Fruit fly (Drosophila melanogaster): ENCODE data around the gene CG33169.

The CG33169 gene

dm6 chr3L:22847679-22848118 is 16.0 kb upstream of the CG33169 start:
- TF ChIP-seq CTCF (optimal IDR thresholded peaks at IDR 0.05) (no peak), CG8478 (optimal IDR thresholded peaks at IDR 0.05) (no peak)

DNA sequence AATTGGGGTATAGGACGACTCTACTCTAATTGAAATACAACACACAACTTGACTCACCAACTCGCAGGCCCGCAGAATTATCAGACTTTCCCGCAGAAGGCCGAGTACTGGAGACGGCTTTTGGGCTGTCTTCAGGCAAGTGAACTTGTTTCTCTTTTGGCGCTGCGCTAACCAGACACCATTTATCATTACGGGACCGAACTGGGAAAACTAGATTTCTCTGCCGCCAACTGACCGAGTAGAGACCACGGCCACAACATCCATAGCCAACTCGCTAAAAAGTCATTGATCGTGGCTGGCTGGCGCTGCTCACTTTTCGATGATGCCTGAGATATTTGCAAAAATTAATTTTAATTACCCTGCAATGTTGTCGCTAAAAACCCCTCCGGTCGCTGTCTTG is 14.7 kb upstream of the CG33169 start:
- TF ChIP-seq CTCF (optimal IDR thresholded peaks at IDR 0.05) (no peak), CG8478 (optimal IDR thresholded peaks at IDR 0.05) (no peak)

- TF ChIP-seq CG8478 (optimal IDR thresholded peaks at IDR 0.05) (no peak), CTCF (optimal IDR thresholded peaks at IDR 0.05) (no peak)
Measured at dm6 chr3L:22851172-22852128, 12.2 kb upstream of the CG33169 start.

dm6 chr3L:22853412-22853811 is 10.3 kb upstream of the CG33169 start, which contains the start of gene CG32462:
CG32462 (minus strand) TSS chr3L:22853512.
- TF ChIP-seq CG8478 (optimal IDR thresholded peaks at IDR 0.05) (no peak), CTCF (optimal IDR thresholded peaks at IDR 0.05) (no peak)

DNA sequence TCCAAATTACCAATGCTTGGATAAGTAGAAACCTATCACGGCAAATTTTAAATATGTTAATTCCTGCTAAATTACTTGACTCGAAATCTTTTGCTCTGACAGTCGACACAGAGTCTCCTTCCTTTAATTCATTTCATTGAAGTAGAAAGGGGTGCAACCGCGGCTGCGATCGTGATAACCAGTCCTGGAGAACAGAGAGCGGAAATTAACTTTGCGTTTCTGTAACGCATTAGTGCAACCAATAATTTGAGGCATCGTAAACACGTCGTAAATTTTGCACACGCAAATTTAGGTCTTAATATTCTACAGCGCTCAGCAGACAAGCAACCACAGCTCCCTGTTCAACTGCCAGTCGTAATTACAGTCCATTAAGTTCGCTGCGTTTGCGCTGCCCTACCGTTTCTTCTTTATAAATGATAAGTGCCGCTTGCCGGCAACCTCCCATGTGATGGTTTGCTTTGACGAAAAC is 7.6 kb upstream of the CG33169 start, which contains the start of gene CG32459:
Gene CG32459 (minus strand): TSS at position 51 of the 469 bp plus-strand sequence.
- TF ChIP-seq CG8478 (optimal IDR thresholded peaks at IDR 0.05) = no peak
- no peak for TF ChIP-seq CTCF (optimal IDR thresholded peaks at IDR 0.05)

- no peak for TF ChIP-seq CG8478 (optimal IDR thresholded peaks at IDR 0.05)
- no peak for TF ChIP-seq CTCF (optimal IDR thresholded peaks at IDR 0.05)
Measured at dm6 chr3L:22860487-22860886, 3.2 kb upstream of the CG33169 start, which contains the start of gene CG13239. CG13239 (plus strand) TSS chr3L:22860787.

- TF ChIP-seq CTCF (optimal IDR thresholded peaks at IDR 0.05) = no peak
- no peak for TF ChIP-seq CG8478 (optimal IDR thresholded peaks at IDR 0.05)
Measured at dm6 chr3L:22864254-22865060, 793 bp downstream of the CG33169 start, which contains the start of gene CG33170. CG33170 (plus strand) TSS chr3L:22864600.

DNA sequence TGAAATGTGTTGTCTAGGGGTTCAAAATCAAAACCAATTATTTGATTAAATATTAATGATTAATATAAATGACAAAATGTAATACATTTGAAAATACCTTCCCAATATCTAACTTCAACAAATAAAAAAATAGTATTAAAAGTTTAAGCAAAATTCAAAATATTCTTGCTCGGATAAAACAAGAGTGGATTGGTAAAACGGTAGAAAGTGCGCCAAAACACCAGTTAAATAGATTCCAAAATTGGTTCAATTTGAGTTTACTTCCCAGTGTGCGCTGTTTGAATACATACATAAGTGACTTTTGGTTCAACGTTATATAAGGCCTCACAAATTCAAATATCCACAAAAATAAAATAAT is 1.4 kb downstream of the CG33169 start:
- TF ChIP-seq CTCF (optimal IDR thresholded peaks at IDR 0.05) (no peak), CG8478 (optimal IDR thresholded peaks at IDR 0.05) (no peak)

DNA sequence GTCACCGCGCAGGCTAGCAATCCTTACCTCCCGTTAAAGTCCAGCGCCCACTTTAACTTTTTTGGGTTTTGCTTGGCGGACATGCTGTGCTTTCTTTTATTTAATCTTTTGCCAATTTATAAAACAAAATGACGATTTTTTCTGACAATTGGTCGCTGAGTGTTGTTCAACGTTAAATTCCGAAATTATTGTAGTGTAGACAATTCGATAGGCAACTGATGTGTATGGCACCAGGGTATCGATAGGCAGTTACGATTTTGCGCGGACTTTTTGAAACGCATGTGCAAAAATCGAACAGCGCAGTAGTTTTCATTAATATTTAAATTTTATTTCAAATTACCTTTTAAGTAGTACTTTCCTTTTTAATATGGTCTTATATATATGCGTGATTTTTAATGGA is 4.4 kb downstream of the CG33169 start, which contains the start of gene EMC4:
Gene EMC4 (minus strand): TSS at position 174 of the 400 bp plus-strand sequence.
- TF ChIP-seq CG8478 (optimal IDR thresholded peaks at IDR 0.05) (no peak), CTCF (optimal IDR thresholded peaks at IDR 0.05) (no peak)

dm6 chr3L:22870378-22870777 is 6.7 kb downstream of the CG33169 start:
- TF ChIP-seq CTCF (optimal IDR thresholded peaks at IDR 0.05) (no peak), CG8478 (optimal IDR thresholded peaks at IDR 0.05) (no peak)

dm6 chr3L:22871030-22871844 is 7.6 kb downstream of the CG33169 start:
- TF ChIP-seq CTCF (optimal IDR thresholded peaks at IDR 0.05) (no peak), CG8478 (optimal IDR thresholded peaks at IDR 0.05) (no peak)

DNA sequence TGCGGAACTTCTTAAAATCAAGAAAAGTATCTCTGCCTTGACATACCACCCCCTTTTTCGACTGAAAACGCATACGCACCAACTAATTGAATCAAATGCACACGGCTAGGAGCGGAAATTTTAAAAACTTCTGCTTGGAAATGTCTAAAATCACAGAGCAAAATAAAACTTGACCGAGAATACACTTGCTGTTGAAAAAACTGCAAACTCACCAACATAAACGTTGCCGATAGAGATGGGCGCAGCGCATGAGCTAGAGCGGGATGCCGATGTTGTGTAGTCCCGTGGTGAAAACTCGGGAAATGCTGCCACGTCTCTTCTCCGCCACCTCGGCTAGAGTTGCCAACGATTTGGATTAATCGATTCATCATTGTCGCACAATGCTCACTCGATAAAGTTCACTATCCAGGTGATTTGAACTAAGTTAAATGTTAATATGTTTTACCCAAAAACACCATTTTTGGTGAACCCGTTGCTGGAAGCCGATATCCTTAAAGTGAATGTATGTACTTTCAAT is 8.2 kb downstream of the CG33169 start, which contains the start of the genes CG11109 and Arf1:
Gene CG11109 (plus strand): TSS at position 356 of the 517 bp plus-strand sequence.
Gene Arf1 (minus strand): TSS at position 387 of the 517 bp plus-strand sequence.
- TF ChIP-seq CTCF (optimal IDR thresholded peaks at IDR 0.05) (no peak), CG8478 (optimal IDR thresholded peaks at IDR 0.05) (no peak)

DNA sequence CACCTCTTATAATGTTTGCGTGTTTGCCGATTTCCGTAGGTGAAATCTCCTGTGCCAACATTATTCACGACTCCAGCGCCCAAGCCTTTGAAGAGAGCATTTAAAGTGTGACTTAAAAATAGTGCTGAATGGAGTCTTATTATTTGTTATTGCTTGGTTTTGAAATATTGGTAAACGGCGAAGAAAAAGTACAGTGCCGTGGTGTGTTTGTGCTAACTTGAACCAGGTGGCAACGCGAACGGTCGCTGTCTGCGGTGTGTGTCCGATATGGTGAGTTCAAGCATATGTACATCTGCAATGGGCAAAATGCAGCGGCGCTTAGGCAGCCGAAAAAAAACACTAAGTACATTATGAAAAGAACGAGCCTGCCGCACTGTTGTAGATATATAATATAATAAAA is 14.3 kb downstream of the CG33169 start:
- TF ChIP-seq CG8478 (optimal IDR thresholded peaks at IDR 0.05) = no peak
- no peak for TF ChIP-seq CTCF (optimal IDR thresholded peaks at IDR 0.05)

All from S2 (cell line).